Fruit fly (Drosophila melanogaster) Kc167 (cell line): Measurements from ENCODE around the gene Mst36Fa.

Experiments used
- Sin3A ChIP-seq: fragments of >200 bp; optimal IDR thresholded peaks from 2 replicates; lab custom pipeline; 2018; ENCODE audit warnings: missing external identifiers
- insv ChIP-seq: fragments of >200 bp; optimal IDR thresholded peaks from 3 replicates; lab custom pipeline; 2018; ENCODE audit warnings: missing external identifiers
- ttk ChIP-seq: sonication (Bioruptor generic); optimal IDR thresholded peaks from 2 replicates; lab custom pipeline; 2017; ENCODE audit warnings: missing external identifiers

DNA sequence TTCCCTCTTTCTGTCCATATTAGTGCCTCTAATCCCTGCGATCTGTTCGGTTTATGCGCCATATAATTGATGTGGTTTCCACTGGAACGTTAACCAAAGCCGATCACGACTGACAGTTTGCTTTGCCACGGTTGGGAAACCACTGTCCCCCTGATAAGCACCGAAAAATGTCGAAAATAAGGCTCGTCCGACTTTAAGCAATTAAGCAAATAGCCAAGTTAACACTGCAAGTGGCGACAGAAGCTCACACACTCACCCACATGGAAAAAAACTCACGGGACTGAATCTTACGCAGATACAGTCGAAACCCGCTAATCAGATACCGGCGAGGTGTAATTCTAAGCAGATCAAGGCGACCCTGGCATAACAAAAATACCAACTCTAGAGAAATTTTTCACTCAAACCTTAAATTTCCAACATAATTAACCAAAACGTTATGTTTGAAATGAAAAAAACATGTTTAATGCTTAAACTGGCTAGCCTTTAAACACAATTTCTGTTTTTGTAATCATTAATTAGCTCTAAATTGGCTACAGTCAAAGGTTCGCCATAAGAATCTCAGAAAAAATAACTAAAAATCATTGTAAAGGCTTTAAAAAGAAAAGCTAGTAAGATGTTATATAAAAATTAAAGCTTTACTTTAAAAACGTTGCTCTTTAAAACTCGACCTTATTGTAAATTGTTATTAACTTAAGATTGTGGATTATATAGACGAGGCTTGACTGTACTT, 1.3 kb upstream of the Mst36Fa start:
- TF ChIP-seq insv: no peak
- no peak for TF ChIP-seq ttk (lab: Kevin White, UChicago)
- TF ChIP-seq Sin3A (lab: Kevin White, UChicago): no peak
